Worm (Caenorhabditis elegans) whole organism, L3 larva: Measurements from ENCODE around the gene T21B6.3.

Experiments
- R02D3.7 ChIP-seq: fragments of 150-350 bp; optimal IDR thresholded peaks from 2 replicates; lab custom pipeline; 2014; ENCODE audit warnings: missing biosample characterization, missing genetic modification characterization
- ZK546.5 ChIP-seq: sonication (generic microtip); optimal IDR thresholded peaks from 2 replicates; lab custom pipeline; 2017; ENCODE audit warnings: missing biosample characterization, missing genetic modification characterization
- ama-1 ChIP-seq: fragments of 150-350 bp; optimal IDR thresholded peaks from 2 replicates; lab custom pipeline; 2018
- ceh-16 ChIP-seq: sonication (generic microtip); optimal IDR thresholded peaks from 2 replicates; lab custom pipeline; 2017; ENCODE audit warnings: missing biosample characterization, missing genetic modification characterization
- ceh-28 ChIP-seq: fragments of 150-350 bp; optimal IDR thresholded peaks from 2 replicates; lab custom pipeline; 2014; ENCODE audit warnings: missing biosample characterization, missing genetic modification reagents, missing genetic modification characterization
- ceh-82 ChIP-seq: fragments of 150-350 bp; optimal IDR thresholded peaks from 2 replicates; lab custom pipeline; 2014; ENCODE audit warnings: missing biosample characterization, missing genetic modification characterization
- ceh-9 ChIP-seq: sonication (generic microtip); optimal IDR thresholded peaks from 2 replicates; lab custom pipeline; 2018; ENCODE audit warnings: missing biosample characterization, missing genetic modification characterization
- egl-5 ChIP-seq: fragments of 150-350 bp; optimal IDR thresholded peaks from 2 replicates; lab custom pipeline; 2017; ENCODE audit warnings: missing biosample characterization, missing genetic modification reagents, missing genetic modification characterization, inconsistent platforms
- elt-2 ChIP-seq: sonication (generic microtip); optimal IDR thresholded peaks from 2 replicates; lab custom pipeline; 2016; ENCODE audit warnings: missing genetic modification reagents, mild to moderate bottlenecking, missing genetic modification characterization, missing compliant biosample characterization
- elt-3 ChIP-seq, 3 experiments: fragments of 150-350 bp in 1 of 3; sonication (generic microtip) in 2 of 3; optimal IDR thresholded peaks; 2 replicates in 2 of 3; 4 replicates in 1 of 3; lab custom pipeline; 2014 to 2017; ENCODE audit warnings: missing biosample characterization in 3 of 3, missing genetic modification characterization in 3 of 3
- fkh-10 ChIP-seq: sonication (generic microtip); optimal IDR thresholded peaks from 2 replicates; lab custom pipeline; 2017; ENCODE audit warnings: missing biosample characterization, missing genetic modification reagents, missing genetic modification characterization
- fkh-2 ChIP-seq: fragments of 150-350 bp; optimal IDR thresholded peaks from 2 replicates; lab custom pipeline; 2014; ENCODE audit warnings: missing biosample characterization, missing genetic modification reagents, missing genetic modification characterization
- fos-1 ChIP-seq: fragments of 150-350 bp; optimal IDR thresholded peaks from 2 replicates; lab custom pipeline; 2014; ENCODE audit warnings: missing biosample characterization, missing genetic modification characterization
- hmg-11 ChIP-seq: sonication (generic microtip); optimal IDR thresholded peaks from 2 replicates; lab custom pipeline; 2016; ENCODE audit warnings: missing genetic modification characterization, missing compliant biosample characterization
- jun-1 ChIP-seq: fragments of 150-350 bp; optimal IDR thresholded peaks from 2 replicates; lab custom pipeline; 2014; ENCODE audit warnings: missing biosample characterization, missing genetic modification reagents, missing genetic modification characterization
- lin-15B ChIP-seq: fragments of 150-350 bp; optimal IDR thresholded peaks from 2 replicates; lab custom pipeline; 2014; ENCODE audit warnings: missing biosample characterization, missing genetic modification characterization
- lin-39 ChIP-seq: fragments of 150-350 bp; optimal IDR thresholded peaks from 2 replicates; lab custom pipeline; 2018; ENCODE audit warnings: missing biosample characterization, missing genetic modification reagents, missing genetic modification characterization
- lsy-12 ChIP-seq: sonication (generic microtip); optimal IDR thresholded peaks from 2 replicates; lab custom pipeline; 2016; ENCODE audit warnings: mild to moderate bottlenecking, missing genetic modification characterization, missing compliant biosample characterization
- mdl-1 ChIP-seq: fragments of 150-350 bp; optimal IDR thresholded peaks from 2 replicates; lab custom pipeline; 2014; ENCODE audit warnings: missing biosample characterization, missing genetic modification characterization
- mml-1 ChIP-seq: fragments of 150-350 bp; sonication (generic microtip); optimal IDR thresholded peaks from 3 replicates; lab custom pipeline; 2014; ENCODE audit warnings: missing biosample characterization, missing genetic modification characterization
- nfya-1 ChIP-seq: sonication (generic microtip); optimal IDR thresholded peaks from 2 replicates; lab custom pipeline; 2017; ENCODE audit warnings: missing genetic modification characterization, mild to moderate bottlenecking, missing compliant biosample characterization, antibody characterized with exemption, moderate library complexity; ENCODE audit not compliant: insufficient read depth
- nhr-11 ChIP-seq: fragments of 150-350 bp; optimal IDR thresholded peaks from 2 replicates; lab custom pipeline; 2014; ENCODE audit warnings: missing biosample characterization, missing genetic modification characterization
- nhr-12 ChIP-seq: fragments of 150-350 bp; optimal IDR thresholded peaks from 2 replicates; lab custom pipeline; 2014; ENCODE audit warnings: missing biosample characterization, missing genetic modification characterization
- nhr-23 ChIP-seq: fragments of 150-350 bp; optimal IDR thresholded peaks from 2 replicates; lab custom pipeline; 2014; ENCODE audit warnings: missing biosample characterization, missing genetic modification reagents, missing genetic modification characterization
- nhr-25 ChIP-seq: sonication (generic microtip); optimal IDR thresholded peaks from 2 replicates; lab custom pipeline; 2017; ENCODE audit warnings: missing biosample characterization, missing genetic modification characterization
- nhr-28 ChIP-seq: fragments of 150-350 bp; optimal IDR thresholded peaks from 2 replicates; lab custom pipeline; 2014; ENCODE audit warnings: missing biosample characterization, missing genetic modification characterization
- nhr-43 ChIP-seq: sonication (generic microtip); optimal IDR thresholded peaks from 2 replicates; lab custom pipeline; 2016; ENCODE audit warnings: mild to moderate bottlenecking, missing genetic modification characterization, missing compliant biosample characterization; ENCODE audit not compliant: poor library complexity, severe bottlenecking
- nhr-67 ChIP-seq: fragments of 150-350 bp; optimal IDR thresholded peaks from 2 replicates; lab custom pipeline; 2014; ENCODE audit warnings: missing biosample characterization, missing genetic modification characterization
- nhr-76 ChIP-seq: fragments of 150-350 bp; sonication (generic microtip); optimal IDR thresholded peaks from 5 replicates; lab custom pipeline; 2014; ENCODE audit warnings: missing biosample characterization, missing genetic modification characterization
- nhr-77 ChIP-seq: fragments of 150-350 bp; optimal IDR thresholded peaks from 2 replicates; lab custom pipeline; 2014; ENCODE audit warnings: missing biosample characterization, missing genetic modification characterization
- pha-4 ChIP-seq: fragments of 150-350 bp; optimal IDR thresholded peaks from 2 replicates; lab custom pipeline; 2014; ENCODE audit warnings: missing biosample characterization, missing genetic modification reagents, missing genetic modification characterization
- pqm-1 ChIP-seq: fragments of 150-350 bp; optimal IDR thresholded peaks from 2 replicates; lab custom pipeline; 2017; ENCODE audit warnings: missing biosample characterization, missing genetic modification characterization, inconsistent platforms
- sea-2 ChIP-seq: fragments of 150-350 bp; sonication (generic microtip); optimal IDR thresholded peaks from 4 replicates; lab custom pipeline; 2014; ENCODE audit warnings: missing biosample characterization, missing genetic modification reagents, missing genetic modification characterization
- skn-1 ChIP-seq: fragments of 150-350 bp; optimal IDR thresholded peaks from 2 replicates; lab custom pipeline; 2014; ENCODE audit warnings: missing biosample characterization, missing genetic modification characterization
- snpc-4 ChIP-seq: fragments of 150-350 bp; optimal IDR thresholded peaks from 2 replicates; lab custom pipeline; 2014; ENCODE audit warnings: missing biosample characterization, missing genetic modification characterization
- unc-39 ChIP-seq: sonication (generic microtip); optimal IDR thresholded peaks from 4 replicates; lab custom pipeline; 2017; ENCODE audit warnings: missing biosample characterization, missing genetic modification characterization
- unc-62 ChIP-seq: fragments of 150-350 bp; sonication (generic microtip); optimal IDR thresholded peaks from 4 replicates; lab custom pipeline; 2014; ENCODE audit warnings: missing biosample characterization, missing genetic modification reagents, missing genetic modification characterization
- zag-1 ChIP-seq: fragments of 150-350 bp; optimal IDR thresholded peaks from 2 replicates; lab custom pipeline; 2014; ENCODE audit warnings: missing biosample characterization, missing genetic modification characterization
- ztf-11 ChIP-seq: fragments of 150-350 bp; optimal IDR thresholded peaks from 2 replicates; lab custom pipeline; 2014; ENCODE audit warnings: missing biosample characterization, missing genetic modification characterization
- ztf-4 ChIP-seq: fragments of 150-350 bp; optimal IDR thresholded peaks from 2 replicates; lab custom pipeline; 2014; ENCODE audit warnings: missing biosample characterization, missing genetic modification characterization

The T21B6.3 gene

ce11 chrX:10900952-10901351, 47.8 kb downstream of the T21B6.3 start:
- TF ChIP-seq nhr-76 = no peak
- peak; percentile 66 for TF ChIP-seq nfya-1 (tag; lab: Kevin White, UChicago)
- peak; percentile 11 for TF ChIP-seq hmg-11 (tag; lab: Kevin White, UChicago)
- no peak for TF ChIP-seq ama-1 (lab: Kevin White, UChicago)
- TF ChIP-seq lsy-12 (tag; lab: Kevin White, UChicago) = peak; percentile 11
- TF ChIP-seq nhr-12 (tag; lab: Kevin White, UChicago) = no peak
- TF ChIP-seq snpc-4 (tag; lab: Kevin White, UChicago) = peak; percentile 28
- TF ChIP-seq egl-5 (tag; lab: Kevin White, UChicago) = peak; percentile 81
- TF ChIP-seq nhr-11 (tag; lab: Kevin White, UChicago) = no peak
- TF ChIP-seq mdl-1 (tag; lab: Kevin White, UChicago) = peak; percentile 39
- TF ChIP-seq fkh-2 (tag; lab: Kevin White, UChicago) = peak; percentile 40
- TF ChIP-seq fkh-10 (GFP tag; lab: Kevin White, UChicago) = peak; percentile 48
- TF ChIP-seq R02D3.7 (tag; lab: Kevin White, UChicago) = no peak
- peak; percentile 6 for TF ChIP-seq ceh-28 (tag; lab: Kevin White, UChicago)
- TF ChIP-seq lin-39 (tag; lab: Kevin White, UChicago) = peak; percentile 64
- no peak for TF ChIP-seq unc-39 (tag; lab: Kevin White, UChicago)
- no peak for TF ChIP-seq nhr-67 (tag; lab: Kevin White, UChicago)
- TF ChIP-seq pha-4 = peak; percentile 23
- TF ChIP-seq ztf-11 (tag; lab: Kevin White, UChicago) = no peak
- TF ChIP-seq nhr-43 (tag; lab: Kevin White, UChicago) = peak; percentile 6
- no peak for TF ChIP-seq jun-1
- TF ChIP-seq lin-15B (tag; lab: Kevin White, UChicago) = peak; percentile 33
- TF ChIP-seq mml-1 (tag; lab: Kevin White, UChicago) = no peak
- no peak for TF ChIP-seq zag-1

ce11 chrX:10900079-10900724, 48.5 kb downstream of the T21B6.3 start, which contains the start of gene suca-1:
suca-1 (minus strand) TSS chrX:10900114.
- no peak for TF ChIP-seq nfya-1 (tag; lab: Kevin White, UChicago)
- TF ChIP-seq mdl-1 (tag; lab: Kevin White, UChicago) = no peak
- peak; percentile 4 for TF ChIP-seq snpc-4 (tag; lab: Kevin White, UChicago)
- no peak for TF ChIP-seq ZK546.5 (tag; lab: Kevin White, UChicago)
- no peak for TF ChIP-seq elt-3 (tag; optimal IDR thresholded peaks at IDR 0.05; lab: Kevin White, UChicago)
- TF ChIP-seq nhr-23 (tag; lab: Kevin White, UChicago) = peak; percentile 44
- TF ChIP-seq unc-62 (GFP tag; lab: Kevin White, UChicago) = no peak
- TF ChIP-seq nhr-43 (tag; lab: Kevin White, UChicago) = peak; percentile 11
- no peak for TF ChIP-seq fos-1 (tag; lab: Kevin White, UChicago)
- no peak for TF ChIP-seq ztf-11 (tag; lab: Kevin White, UChicago)
- TF ChIP-seq jun-1 = no peak
- TF ChIP-seq ama-1 (lab: Kevin White, UChicago) = no peak
- no peak for TF ChIP-seq lin-39 (tag; lab: Kevin White, UChicago)
- TF ChIP-seq nhr-25 (tag; lab: Kevin White, UChicago) = peak; percentile 67
- TF ChIP-seq unc-39 (tag; lab: Kevin White, UChicago) = no peak
- no peak for TF ChIP-seq ceh-82
- no peak for TF ChIP-seq mml-1 (tag; lab: Kevin White, UChicago)
- no peak for TF ChIP-seq ztf-4 (tag; lab: Kevin White, UChicago)
- TF ChIP-seq ceh-9 = no peak
- peak; percentile 39 for TF ChIP-seq hmg-11 (tag; lab: Kevin White, UChicago)
- TF ChIP-seq egl-5 (tag; lab: Kevin White, UChicago) = peak; percentile 36
- TF ChIP-seq nhr-77 (tag; lab: Kevin White, UChicago) = no peak
- TF ChIP-seq pha-4 = no peak
- peak; percentile 68 for TF ChIP-seq elt-2 (tag; lab: Kevin White, UChicago)
- TF ChIP-seq ceh-16 (tag; lab: Kevin White, UChicago) = no peak

ce11 chrX:10896498-10896897, 52.3 kb downstream of the T21B6.3 start, which contains the start of gene haly-1:
haly-1 (minus strand) TSS chrX:10896598.
- TF ChIP-seq ceh-28 (tag; lab: Kevin White, UChicago) = no peak
- TF ChIP-seq nhr-28 (tag; lab: Kevin White, UChicago) = no peak
- no peak for TF ChIP-seq ztf-11 (tag; lab: Kevin White, UChicago)
- TF ChIP-seq zag-1 = no peak
- no peak for TF ChIP-seq nfya-1 (tag; lab: Kevin White, UChicago)
- no peak for TF ChIP-seq ama-1 (lab: Kevin White, UChicago)
- TF ChIP-seq ceh-82 = no peak
- no peak for TF ChIP-seq nhr-67 (tag; lab: Kevin White, UChicago)
- no peak for TF ChIP-seq R02D3.7 (tag; lab: Kevin White, UChicago)
- TF ChIP-seq sea-2 = no peak
- no peak for TF ChIP-seq unc-39 (tag; lab: Kevin White, UChicago)
- TF ChIP-seq ceh-16 (tag; lab: Kevin White, UChicago) = no peak
- TF ChIP-seq fkh-10 (GFP tag; lab: Kevin White, UChicago) = no peak
- TF ChIP-seq skn-1 = no peak
- no peak for TF ChIP-seq pqm-1 (tag; lab: Kevin White, UChicago)
- TF ChIP-seq nhr-23 (tag; lab: Kevin White, UChicago) = no peak
- TF ChIP-seq ZK546.5 (tag; lab: Kevin White, UChicago) = no peak
- no peak for TF ChIP-seq lin-39 (tag; lab: Kevin White, UChicago)
- TF ChIP-seq nhr-12 (tag; lab: Kevin White, UChicago) = no peak
- TF ChIP-seq, all 47 proteins: peak for 0
